Fruit fly (Drosophila melanogaster) whole organism, embryonic: ENCODE results near the gene Nin.
A peak's percentile ranks its signal among the peaks of the same experiment; 100 is the strongest.

Experiments used
- Antp ChIP-seq: fragments of 200-800 bp; sonication (Bioruptor generic); optimal IDR thresholded peaks from 3 replicates; lab custom pipeline; 2016; ENCODE audit warnings: missing biosample characterization, missing genetic modification characterization
- Asciz ChIP-seq: fragments of 200-800 bp; sonication (Bioruptor generic); optimal IDR thresholded peaks from 2 replicates; lab custom pipeline; 2017; ENCODE audit warnings: missing biosample characterization, mild to moderate bottlenecking, missing genetic modification characterization, missing genetic modification reagents
- B-H1 ChIP-seq: fragments of 200-800 bp; sonication (Bioruptor generic); IDR thresholded peaks from 3 replicates; pipeline ENCODE4 v1.3.6; 2022; ENCODE audit warnings: missing biosample characterization, missing genetic modification characterization
- CG10979 ChIP-seq: fragments of 200-800 bp; sonication (Bioruptor generic); optimal IDR thresholded peaks from 2 replicates; lab custom pipeline; 2018; ENCODE audit warnings: missing biosample characterization, mild to moderate bottlenecking, missing genetic modification characterization, moderate library complexity
- CG15514 ChIP-seq: fragments of 200-800 bp; sonication (Bioruptor generic); optimal IDR thresholded peaks from 3 replicates; lab custom pipeline; 2017; ENCODE audit warnings: missing biosample characterization, missing genetic modification characterization, mild to moderate bottlenecking, moderate library complexity, missing genetic modification reagents
- CG15601 ChIP-seq: fragments of 200-800 bp; sonication (Bioruptor generic); optimal IDR thresholded peaks from 3 replicates; lab custom pipeline; 2019; ENCODE audit warnings: missing biosample characterization, mild to moderate bottlenecking, missing genetic modification characterization, moderate library complexity
- CG17359 ChIP-seq: fragments of 200-800 bp; sonication (Bioruptor generic); optimal IDR thresholded peaks from 3 replicates; lab custom pipeline; 2018; ENCODE audit warnings: missing biosample characterization, mild to moderate bottlenecking, missing genetic modification characterization, moderate library complexity
- CG17361 ChIP-seq: fragments of 200-800 bp; sonication (Bioruptor generic); IDR thresholded peaks from 3 replicates; pipeline ENCODE4 v1.3.6; 2022; ENCODE audit warnings: missing biosample characterization, missing genetic modification characterization
- CG17802 ChIP-seq: fragments of 200-800 bp; sonication (Bioruptor generic); optimal IDR thresholded peaks from 2 replicates; lab custom pipeline; 2018; ENCODE audit warnings: missing biosample characterization, mild to moderate bottlenecking, missing genetic modification characterization, moderate library complexity
- CG18262 ChIP-seq: fragments of 200-800 bp; optimal IDR thresholded peaks from 3 replicates; lab custom pipeline; 2019; ENCODE audit warnings: missing biosample characterization, mild to moderate bottlenecking, missing genetic modification characterization, moderate library complexity
- CG18476 ChIP-seq: fragments of 200-800 bp; sonication (Bioruptor generic); optimal IDR thresholded peaks from 2 replicates; lab custom pipeline; 2016; ENCODE audit warnings: missing biosample characterization, mild to moderate bottlenecking, missing genetic modification characterization
- CG18599 ChIP-seq: fragments of 200-800 bp; sonication (Bioruptor generic); optimal IDR thresholded peaks from 3 replicates; lab custom pipeline; 2017; ENCODE audit warnings: missing biosample characterization, missing genetic modification characterization, mild to moderate bottlenecking, moderate library complexity, missing genetic modification reagents
- CG2678 ChIP-seq: fragments of 200-800 bp; sonication (Bioruptor generic); optimal IDR thresholded peaks from 3 replicates; lab custom pipeline; 2019; ENCODE audit warnings: missing biosample characterization, mild to moderate bottlenecking, missing genetic modification characterization, moderate library complexity
- CG2875 ChIP-seq: fragments of 200-800 bp; sonication (Bioruptor generic); optimal IDR thresholded peaks from 2 replicates; lab custom pipeline; 2017; ENCODE audit warnings: missing biosample characterization, mild to moderate bottlenecking, missing genetic modification characterization, missing genetic modification reagents
- CG30020 ChIP-seq: fragments of 200-800 bp; optimal IDR thresholded peaks from 2 replicates; lab custom pipeline; 2019; ENCODE audit warnings: missing biosample characterization, mild to moderate bottlenecking, missing genetic modification characterization, moderate library complexity
- CG3163 ChIP-seq: fragments of 200-800 bp; sonication (Bioruptor generic); optimal IDR thresholded peaks from 3 replicates; lab custom pipeline; 2016; ENCODE audit warnings: missing biosample characterization, missing genetic modification characterization
- CG6765 ChIP-seq: fragments of 200-800 bp; sonication (Bioruptor generic); optimal IDR thresholded peaks from 3 replicates; lab custom pipeline; 2017; ENCODE audit warnings: missing biosample characterization, mild to moderate bottlenecking, missing genetic modification characterization
- CG9609 ChIP-seq: fragments of 200-800 bp; sonication (Bioruptor generic); optimal IDR thresholded peaks from 3 replicates; lab custom pipeline; 2016; ENCODE audit warnings: missing biosample characterization, missing genetic modification characterization
- CkIIα-i1 ChIP-seq: fragments of 200-800 bp; sonication (Bioruptor generic); IDR thresholded peaks from 2 replicates; pipeline ENCODE4 v1.3.6; 2022; ENCODE audit warnings: missing biosample characterization, missing genetic modification characterization
- Dek ChIP-seq: fragments of 200-800 bp; sonication (Bioruptor generic); optimal IDR thresholded peaks from 3 replicates; lab custom pipeline; 2019; ENCODE audit warnings: missing biosample characterization, mild to moderate bottlenecking, missing genetic modification characterization, moderate library complexity
- Hr39 ChIP-seq: fragments of >200 bp; optimal IDR thresholded peaks from 2 replicates; lab custom pipeline; 2017
- Hr51 ChIP-seq, 2 experiments: fragments of 200-800 bp; sonication (Bioruptor generic); optimal IDR thresholded peaks; 2 replicates in 1 of 2; 3 replicates in 1 of 2; lab custom pipeline; 2016 to 2018; ENCODE audit warnings: missing biosample characterization in 2 of 2, missing genetic modification characterization in 2 of 2, mild to moderate bottlenecking in 1 of 2, moderate library complexity in 1 of 2
- Lim3 ChIP-seq: fragments of 200-800 bp; sonication (Bioruptor generic); IDR thresholded peaks from 2 replicates; pipeline ENCODE4 v1.3.6; 2022; ENCODE audit warnings: missing biosample characterization, missing genetic modification characterization
- Meics ChIP-seq: fragments of 200-800 bp; sonication (Bioruptor generic); optimal IDR thresholded peaks from 2 replicates; lab custom pipeline; 2017; ENCODE audit warnings: missing biosample characterization, mild to moderate bottlenecking, missing genetic modification characterization
- Neu2 ChIP-seq: fragments of 200-800 bp; sonication (Bioruptor generic); optimal IDR thresholded peaks from 3 replicates; lab custom pipeline; 2016; ENCODE audit warnings: missing biosample characterization, missing genetic modification characterization, borderline replicate concordance
- Oaz ChIP-seq: fragments of 200-800 bp; sonication (Bioruptor generic); IDR thresholded peaks from 2 replicates; pipeline ENCODE4 v1.3.6; 2022; ENCODE audit warnings: missing biosample characterization, missing genetic modification characterization
- Xbp1 ChIP-seq: fragments of 200-800 bp; sonication (Bioruptor generic); optimal IDR thresholded peaks from 3 replicates; lab custom pipeline; 2016; ENCODE audit warnings: missing biosample characterization, mild to moderate bottlenecking, missing genetic modification characterization
- amos ChIP-seq: fragments of 200-800 bp; sonication (Bioruptor generic); IDR thresholded peaks from 2 replicates; pipeline ENCODE4 v1.3.6; 2022; ENCODE audit warnings: missing biosample characterization, missing genetic modification characterization; ENCODE audit not compliant: partially characterized antibody
- ara ChIP-seq: fragments of 200-800 bp; sonication (Bioruptor generic); IDR thresholded peaks from 2 replicates; pipeline ENCODE4 v1.3.6; 2022; ENCODE audit warnings: missing biosample characterization, missing genetic modification characterization
- ash1 ChIP-seq: fragments of 200-800 bp; sonication (Bioruptor generic); optimal IDR thresholded peaks from 2 replicates; lab custom pipeline; 2018; ENCODE audit warnings: missing biosample characterization, mild to moderate bottlenecking, missing genetic modification characterization
- bcd ChIP-seq: fragments of 200-800 bp; sonication (Bioruptor generic); optimal IDR thresholded peaks from 2 replicates; lab custom pipeline; 2017; ENCODE audit warnings: missing biosample characterization, mild to moderate bottlenecking, missing genetic modification characterization
- gcm ChIP-seq: fragments of 200-800 bp; sonication (Bioruptor generic); optimal IDR thresholded peaks from 2 replicates; lab custom pipeline; 2019; ENCODE audit warnings: missing biosample characterization, mild to moderate bottlenecking, missing genetic modification characterization, moderate library complexity
- h ChIP-seq: fragments of >200 bp; optimal IDR thresholded peaks from 2 replicates; lab custom pipeline; 2017
- ind ChIP-seq: fragments of 200-800 bp; sonication (Bioruptor generic); optimal IDR thresholded peaks from 3 replicates; lab custom pipeline; 2016; ENCODE audit warnings: missing biosample characterization, missing genetic modification characterization
- insv ChIP-seq, 2 experiments: fragments of 200-800 bp; sonication (Bioruptor generic); optimal IDR thresholded peaks; 3 replicates each; lab custom pipeline; 2016 to 2018; ENCODE audit warnings: missing biosample characterization in 2 of 2, missing genetic modification characterization in 2 of 2
- jigr1 ChIP-seq: fragments of 200-800 bp; sonication (Bioruptor generic); IDR thresholded peaks from 3 replicates; pipeline ENCODE4 v1.3.6; 2022; ENCODE audit warnings: missing biosample characterization, missing genetic modification characterization
- klu ChIP-seq: fragments of 200-800 bp; sonication (Bioruptor generic); IDR thresholded peaks from 2 replicates; pipeline ENCODE4 v1.3.6; 2022; ENCODE audit warnings: missing biosample characterization, missing genetic modification characterization
- nau ChIP-seq: fragments of 200-800 bp; sonication (Bioruptor generic); optimal IDR thresholded peaks from 3 replicates; lab custom pipeline; 2017; ENCODE audit warnings: missing biosample characterization, mild to moderate bottlenecking, missing genetic modification characterization, missing genetic modification reagents
- odd ChIP-seq: fragments of 200-800 bp; sonication (Bioruptor generic); optimal IDR thresholded peaks from 2 replicates; lab custom pipeline; 2017; ENCODE audit warnings: missing biosample characterization, mild to moderate bottlenecking, missing genetic modification characterization
- p53 ChIP-seq: fragments of 200-800 bp; sonication (Bioruptor generic); optimal IDR thresholded peaks from 2 replicates; lab custom pipeline; 2016; ENCODE audit warnings: missing biosample characterization, missing genetic modification characterization
- pfk ChIP-seq: fragments of 200-800 bp; sonication (Bioruptor generic); optimal IDR thresholded peaks from 2 replicates; lab custom pipeline; 2018; ENCODE audit warnings: missing biosample characterization, mild to moderate bottlenecking, missing genetic modification characterization, moderate library complexity
- pho ChIP-seq: fragments of 200-800 bp; sonication (Bioruptor generic); optimal IDR thresholded peaks from 2 replicates; lab custom pipeline; 2016; ENCODE audit warnings: missing biosample characterization, missing genetic modification characterization
- so ChIP-seq: fragments of 200-800 bp; sonication (Bioruptor generic); IDR thresholded peaks from 3 replicates; pipeline ENCODE4 v1.3.6; 2022; ENCODE audit warnings: missing biosample characterization, missing genetic modification characterization
- tap ChIP-seq: fragments of 200-800 bp; optimal IDR thresholded peaks from 3 replicates; lab custom pipeline; 2019; ENCODE audit warnings: missing biosample characterization, mild to moderate bottlenecking, missing genetic modification characterization, moderate library complexity
- tin ChIP-seq: fragments of 200-800 bp; sonication (Bioruptor generic); optimal IDR thresholded peaks from 3 replicates; lab custom pipeline; 2016; ENCODE audit warnings: missing biosample characterization, missing genetic modification characterization
- tio ChIP-seq: fragments of 200-800 bp; sonication (Bioruptor generic); optimal IDR thresholded peaks from 2 replicates; lab custom pipeline; 2017; ENCODE audit warnings: missing biosample characterization, missing genetic modification characterization, inconsistent platforms
- tup ChIP-seq: fragments of 200-800 bp; sonication (Bioruptor generic); optimal IDR thresholded peaks from 2 replicates; lab custom pipeline; 2016; ENCODE audit warnings: missing biosample characterization, mild to moderate bottlenecking, missing genetic modification characterization, moderate library complexity
- vnd ChIP-seq: fragments of 200-800 bp; sonication (Bioruptor generic); IDR thresholded peaks from 3 replicates; pipeline ENCODE4 v1.3.6; 2022; ENCODE audit warnings: missing biosample characterization, missing genetic modification characterization; ENCODE audit not compliant: partially characterized antibody
- zf30C ChIP-seq: fragments of 200-800 bp; sonication (Bioruptor generic); optimal IDR thresholded peaks from 3 replicates; lab custom pipeline; 2018; ENCODE audit warnings: missing biosample characterization, mild to moderate bottlenecking, missing genetic modification characterization
- zfh2 ChIP-seq: fragments of 200-800 bp; sonication (Bioruptor generic); optimal IDR thresholded peaks from 2 replicates; lab custom pipeline; 2016; ENCODE audit warnings: missing biosample characterization, missing genetic modification characterization

The Nin gene

dm6 chr2L:5237899-5238566 lies 40.3 kb downstream of the Nin start (continued):
- TF ChIP-seq jigr1 (GFP tag; lab: Robert Waterston, UW) (no peak), Asciz (GFP tag; lab: Kevin White, UChicago) (peak; percentile 30), tin (GFP tag; lab: Kevin White, UChicago) (peak; percentile 67), ara (GFP tag; lab: Robert Waterston, UW) (peak; percentile 56; the same call in 1 of the 2 replicates), Hr39 (lab: Kevin White, UChicago) (no peak), CG15514 (GFP tag; lab: Kevin White, UChicago) (no peak), Xbp1 (GFP tag; lab: Kevin White, UChicago) (peak; percentile 22), CG17802 (tag; lab: Kevin White, UChicago) (peak; percentile 0), Meics (GFP tag; lab: Kevin White, UChicago) (no peak), insv (GFP tag; optimal IDR thresholded peaks at IDR 0.05; lab: Kevin White, UChicago) (no peak), tio (GFP tag; lab: Kevin White, UChicago) (peak; percentile 53), ash1 (GFP tag; lab: Kevin White, UChicago) (no peak), zf30C (GFP tag; lab: Kevin White, UChicago) (peak; percentile 87), nau (GFP tag; lab: Kevin White, UChicago) (peak; percentile 16), B-H1 (GFP tag; lab: Robert Waterston, UW) (no peak), zfh2 (no peak), CG18599 (peak; percentile 22), pfk (GFP tag; lab: Kevin White, UChicago) (no peak), CG3163 (GFP tag; lab: Kevin White, UChicago) (no peak), CG18476 (peak; percentile 25), bcd (GFP tag; lab: Kevin White, UChicago) (peak; percentile 17), CG17359 (tag; lab: Kevin White, UChicago) (peak; percentile 65), Antp (no peak), pho (GFP tag; lab: Kevin White, UChicago) (no peak), CG17361 (GFP tag; lab: Robert Waterston, UW) (peak; percentile 86), Neu2 (no peak), CG18262 (tag; lab: Kevin White, UChicago) (peak; percentile 92), CG10979 (peak; percentile 93), odd (peak; percentile 6), ind (GFP tag; lab: Kevin White, UChicago) (no peak), Oaz (no peak), so (GFP tag; lab: Robert Waterston, UW) (no peak), vnd (GFP tag; lab: Robert Waterston, UW) (no peak), CG15601 (tag; lab: Kevin White, UChicago) (peak; percentile 81), CG2875 (GFP tag; lab: Kevin White, UChicago) (peak; percentile 65), CG2678 (tag; lab: Kevin White, UChicago) (peak; percentile 76), Hr51 (GFP tag; optimal IDR thresholded peaks at IDR 0.05; lab: Kevin White, UChicago) (peak in 1 of 2 experiments; percentile 56), amos (no peak), Lim3 (GFP tag; lab: Robert Waterston, UW) (no peak), tap (tag; lab: Kevin White, UChicago) (peak; percentile 55), tup (GFP tag; lab: Kevin White, UChicago) (no peak), h (lab: Kevin White, UChicago) (no peak), klu (GFP tag; lab: Robert Waterston, UW) (no peak), Dek (tag; lab: Kevin White, UChicago) (no peak), p53 (no peak), CG9609 (GFP tag; lab: Kevin White, UChicago) (no peak), CkIIα-i1 (no peak), gcm (GFP tag; lab: Kevin White, UChicago) (peak; percentile 87), CG6765 (GFP tag; lab: Kevin White, UChicago) (no peak), CG30020 (tag; lab: Kevin White, UChicago) (peak; percentile 38)
